Worm (Caenorhabditis elegans): ENCODE results near the gene dpy-11.

dpy-11 gene

DNA sequence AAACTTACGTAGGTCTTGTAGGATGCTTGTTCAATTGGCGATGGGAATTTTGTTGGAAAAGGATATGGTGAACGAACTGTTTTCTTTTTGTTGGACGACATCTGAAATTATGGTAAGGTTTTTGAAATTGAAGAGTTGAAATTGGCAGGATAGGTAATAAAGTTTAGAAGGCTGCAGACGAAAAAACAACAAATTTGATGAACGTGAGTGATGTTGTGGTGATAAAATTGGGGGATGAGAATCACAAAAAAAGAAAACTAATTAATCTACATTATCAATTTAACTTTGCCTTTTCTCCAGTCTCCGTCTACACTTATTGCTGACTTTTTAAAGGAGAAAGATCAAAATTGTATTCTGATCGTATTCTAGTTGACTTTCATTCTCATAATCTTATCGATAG, 21.2 kb downstream of the dpy-11 start, which contains the start of gene cpt-6:
Gene cpt-6 (minus strand): TSS at position 101 of the 400 bp plus-strand sequence.
- TF ChIP-seq tab-1 (GFP tag; IDR thresholded peaks at IDR 0.05), result no peak
- no peak for TF ChIP-seq ref-1 (GFP tag; conservative IDR thresholded peaks at IDR 0.05)
- no peak for TF ChIP-seq klf-2 (GFP tag; conservative IDR thresholded peaks at IDR 0.05)
- TF ChIP-seq med-1 (GFP tag; optimal IDR thresholded peaks at IDR 0.05; ENCODE audit: insufficient read depth), result no peak
- TF ChIP-seq ztf-23 (GFP tag; IDR thresholded peaks at IDR 0.05), result no peak
- no peak for TF ChIP-seq flt-1 (GFP tag; IDR thresholded peaks at IDR 0.05)
- no peak for TF ChIP-seq ztf-29 (GFP tag; IDR thresholded peaks at IDR 0.05)
- no peak for TF ChIP-seq cog-1 (tag; optimal IDR thresholded peaks at IDR 0.05)

DNA sequence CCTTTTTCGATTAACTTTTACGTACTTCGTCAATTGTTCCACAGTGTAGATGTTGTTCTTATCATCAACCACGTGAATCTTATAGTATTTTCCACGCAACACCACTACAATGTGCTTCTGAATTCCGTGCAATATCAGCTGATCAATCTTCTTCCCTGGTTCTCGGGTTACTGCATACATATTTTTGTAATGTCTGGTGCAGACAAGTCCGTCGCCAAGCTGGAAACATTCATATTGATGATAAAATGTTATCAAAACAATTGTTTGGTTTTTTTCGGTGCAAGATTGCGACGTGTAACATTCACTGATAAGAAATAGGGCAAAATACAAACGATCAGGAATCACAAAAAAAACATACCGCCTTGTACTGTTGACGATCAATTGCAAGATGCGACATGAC, 22.5 kb downstream of the dpy-11 start:
- no peak for TF ChIP-seq ztf-29 (GFP tag; IDR thresholded peaks at IDR 0.05)
- TF ChIP-seq ref-1 (GFP tag; conservative IDR thresholded peaks at IDR 0.05), result no peak
- TF ChIP-seq klf-2 (GFP tag; conservative IDR thresholded peaks at IDR 0.05), result no peak
- TF ChIP-seq flt-1 (GFP tag; IDR thresholded peaks at IDR 0.05), result no peak
- TF ChIP-seq med-1 (GFP tag; optimal IDR thresholded peaks at IDR 0.05; ENCODE audit: insufficient read depth), result no peak
- no peak for TF ChIP-seq T22C8.4 (GFP tag; IDR thresholded peaks at IDR 0.05)
- no peak for TF ChIP-seq ztf-23 (GFP tag; IDR thresholded peaks at IDR 0.05)
- no peak for TF ChIP-seq cog-1 (tag; optimal IDR thresholded peaks at IDR 0.05)
- TF ChIP-seq tab-1 (GFP tag; IDR thresholded peaks at IDR 0.05), result no peak

DNA sequence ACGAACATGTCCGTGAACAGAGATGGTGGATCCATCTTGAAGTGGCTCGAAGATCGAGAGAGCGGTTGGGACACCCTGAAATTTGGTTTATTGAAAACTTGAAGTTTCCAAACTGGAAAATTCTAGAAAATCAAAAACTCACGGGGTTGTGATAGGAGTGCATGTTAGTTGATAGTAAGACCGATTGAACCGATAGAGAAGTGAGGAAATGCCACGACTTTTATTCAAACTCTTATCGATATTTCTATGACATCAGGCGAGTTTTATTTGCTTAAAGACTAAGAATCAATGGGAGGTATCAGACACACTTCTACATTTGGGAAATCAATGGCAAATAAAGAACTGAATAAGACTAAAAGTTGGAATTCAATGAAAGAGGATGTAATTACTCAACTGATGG, 26.2 kb downstream of the dpy-11 start, which contains the start of gene lec-10:
Gene lec-10 (minus strand): TSS at position 272 of the 400 bp plus-strand sequence.
- TF ChIP-seq flt-1 (GFP tag; IDR thresholded peaks at IDR 0.05) (no peak), T22C8.4 (GFP tag; IDR thresholded peaks at IDR 0.05) (0 out of 2 replicates have a peak, but pooled peaks have one; percentile 12)

DNA sequence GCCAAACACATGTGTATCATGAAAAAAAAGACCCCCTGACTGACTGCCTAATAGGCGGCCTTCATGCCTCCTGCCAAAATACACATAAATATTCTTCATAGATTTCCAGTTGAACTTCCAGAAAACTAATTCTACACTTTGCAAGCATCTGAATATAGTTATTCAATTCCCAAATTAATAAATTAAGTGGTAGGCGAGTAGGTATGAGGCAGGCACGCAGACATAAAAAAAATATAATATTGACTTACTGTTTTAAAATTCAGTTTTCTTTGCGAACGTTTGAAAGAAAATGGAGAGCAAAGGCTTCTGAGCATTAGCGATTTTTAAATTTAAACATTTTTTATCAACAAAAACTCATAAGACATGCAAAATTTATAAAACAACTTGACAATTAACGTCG, 27.2 kb downstream of the dpy-11 start:
- no peak for TF ChIP-seq T22C8.4 (GFP tag; IDR thresholded peaks at IDR 0.05)
- no peak for TF ChIP-seq ztf-29 (GFP tag; IDR thresholded peaks at IDR 0.05)

DNA sequence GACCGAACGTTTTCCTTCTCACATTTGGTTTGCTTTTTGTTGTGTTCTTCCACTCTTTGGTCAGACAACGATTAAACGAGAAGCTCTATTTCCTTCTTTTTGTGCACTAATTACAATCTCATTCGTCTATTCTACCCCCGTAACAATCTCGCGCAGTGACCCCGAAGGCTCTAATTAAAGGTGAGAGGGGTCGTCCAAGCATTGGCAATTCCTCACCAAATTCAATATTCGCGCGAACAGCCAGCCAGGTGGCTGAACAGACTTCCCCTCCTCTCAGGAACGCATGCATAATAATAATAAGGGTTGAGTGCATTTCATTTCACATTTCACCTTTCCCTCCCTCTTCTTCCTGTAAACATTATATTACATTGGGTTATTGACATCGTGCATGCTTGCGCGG, 29.9 kb downstream of the dpy-11 start:
- TF ChIP-seq cog-1 (tag; optimal IDR thresholded peaks at IDR 0.05), result peak; percentile 12
- no peak for TF ChIP-seq ztf-29 (GFP tag; IDR thresholded peaks at IDR 0.05)
- TF ChIP-seq med-1 (GFP tag; optimal IDR thresholded peaks at IDR 0.05; ENCODE audit: insufficient read depth), result no peak

DNA sequence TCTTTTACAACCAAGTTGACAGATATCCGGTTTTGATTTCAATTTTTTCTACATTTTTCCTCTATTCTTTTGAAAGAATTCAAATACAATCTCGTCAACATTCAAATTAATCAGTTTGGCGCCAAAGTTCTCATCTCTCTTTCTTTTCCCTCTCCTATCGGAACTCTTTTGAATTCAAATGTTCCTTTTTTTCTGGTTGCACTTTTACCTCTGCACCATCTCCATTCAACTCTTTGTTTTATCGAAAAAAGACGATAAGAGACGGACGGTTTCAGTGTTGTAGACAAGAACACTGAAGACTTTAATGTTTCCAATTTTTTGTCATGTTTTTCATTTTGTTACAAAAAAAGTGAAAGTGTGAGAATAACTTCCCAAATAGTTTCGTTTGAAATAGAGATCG, 39.0 kb downstream of the dpy-11 start:
- TF ChIP-seq T22C8.4 (GFP tag; IDR thresholded peaks at IDR 0.05) (no peak), klf-2 (GFP tag; conservative IDR thresholded peaks at IDR 0.05) (no peak), ztf-23 (GFP tag; IDR thresholded peaks at IDR 0.05) (no peak), cog-1 (tag; optimal IDR thresholded peaks at IDR 0.05) (no peak), flt-1 (GFP tag; IDR thresholded peaks at IDR 0.05) (no peak), tab-1 (GFP tag; IDR thresholded peaks at IDR 0.05) (no peak), med-1 (GFP tag; optimal IDR thresholded peaks at IDR 0.05; ENCODE audit: insufficient read depth) (no peak), ref-1 (GFP tag; conservative IDR thresholded peaks at IDR 0.05) (no peak), ztf-29 (GFP tag; IDR thresholded peaks at IDR 0.05) (no peak)

DNA sequence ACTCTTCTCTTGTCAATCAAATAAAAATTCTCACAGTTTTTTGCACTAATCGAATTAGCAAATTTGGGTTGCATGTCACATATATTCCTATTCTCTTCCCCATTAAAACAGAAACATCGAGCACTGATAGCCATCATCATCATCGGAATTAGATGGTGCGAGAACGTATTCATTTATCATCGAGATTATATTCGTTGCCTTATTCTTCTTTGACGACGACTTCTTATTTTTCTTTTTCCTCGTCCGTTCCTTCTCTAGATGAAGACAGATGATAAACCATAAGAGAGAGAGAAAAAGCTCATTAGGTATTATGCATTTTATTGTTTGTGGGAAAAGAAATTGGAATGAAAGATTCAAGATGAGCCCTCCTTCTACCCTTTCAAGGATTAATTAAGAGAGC, 43.8 kb downstream of the dpy-11 start:
- TF ChIP-seq flt-1 (GFP tag; IDR thresholded peaks at IDR 0.05), result no peak
- TF ChIP-seq klf-2 (GFP tag; conservative IDR thresholded peaks at IDR 0.05), result no peak
- TF ChIP-seq tab-1 (GFP tag; IDR thresholded peaks at IDR 0.05), result no peak
- TF ChIP-seq ztf-29 (GFP tag; IDR thresholded peaks at IDR 0.05), result no peak
- no peak for TF ChIP-seq med-1 (GFP tag; optimal IDR thresholded peaks at IDR 0.05; ENCODE audit: insufficient read depth)
- no peak for TF ChIP-seq T22C8.4 (GFP tag; IDR thresholded peaks at IDR 0.05)
- TF ChIP-seq ref-1 (GFP tag; conservative IDR thresholded peaks at IDR 0.05), result no peak
- no peak for TF ChIP-seq ztf-23 (GFP tag; IDR thresholded peaks at IDR 0.05)
- TF ChIP-seq cog-1 (tag; optimal IDR thresholded peaks at IDR 0.05), result no peak

DNA sequence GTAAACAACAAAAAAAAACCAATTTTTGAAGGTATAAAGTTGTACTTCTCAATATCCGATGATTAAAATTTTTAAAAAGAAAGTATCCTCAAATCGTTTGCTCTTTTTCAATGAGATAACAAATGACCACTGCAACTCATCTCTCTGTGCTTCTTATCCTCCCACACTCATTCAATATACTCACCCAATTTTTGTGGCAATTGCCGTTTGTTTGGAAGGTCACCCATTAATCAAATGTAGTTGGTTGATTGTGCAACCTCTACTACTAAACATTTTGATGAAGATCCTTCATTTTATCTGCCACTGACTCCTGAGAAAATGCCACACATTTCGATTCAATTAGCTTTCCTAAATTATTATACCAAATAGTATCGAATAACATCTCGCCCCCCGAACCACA, 47.4 kb downstream of the dpy-11 start:
- TF ChIP-seq T22C8.4 (GFP tag; IDR thresholded peaks at IDR 0.05) (no peak), med-1 (GFP tag; optimal IDR thresholded peaks at IDR 0.05; ENCODE audit: insufficient read depth) (no peak), ztf-29 (GFP tag; IDR thresholded peaks at IDR 0.05) (no peak), klf-2 (GFP tag; conservative IDR thresholded peaks at IDR 0.05) (no peak), cog-1 (tag; optimal IDR thresholded peaks at IDR 0.05) (no peak), flt-1 (GFP tag; IDR thresholded peaks at IDR 0.05) (no peak), ref-1 (GFP tag; conservative IDR thresholded peaks at IDR 0.05) (no peak), ztf-23 (GFP tag; IDR thresholded peaks at IDR 0.05) (no peak)

DNA sequence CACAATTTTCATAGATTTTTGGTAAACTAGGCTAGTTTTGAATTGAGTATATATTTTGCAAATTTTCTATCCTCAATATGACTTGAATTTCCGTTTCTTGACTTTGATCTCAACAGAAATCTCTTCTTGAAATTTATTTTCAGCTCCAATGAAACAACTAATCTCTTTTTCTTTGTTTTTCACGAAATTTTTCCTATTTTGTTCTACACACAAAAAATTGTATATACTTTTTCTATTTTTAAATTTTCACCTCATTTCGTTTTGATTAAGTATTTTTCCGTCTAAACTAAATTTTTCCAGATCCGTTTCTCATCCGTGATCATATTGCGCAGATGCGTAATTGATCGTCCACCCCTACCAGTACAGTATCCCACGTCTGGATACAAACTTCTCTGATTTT, 50.3 kb downstream of the dpy-11 start, which contains the start of gene unc-83:
Gene unc-83 (plus strand): TSS at position 301 of the 400 bp plus-strand sequence.
- TF ChIP-seq ref-1 (GFP tag; conservative IDR thresholded peaks at IDR 0.05) (no peak), klf-2 (GFP tag; conservative IDR thresholded peaks at IDR 0.05) (no peak), cog-1 (tag; optimal IDR thresholded peaks at IDR 0.05) (no peak), ztf-29 (GFP tag; IDR thresholded peaks at IDR 0.05) (no peak), tab-1 (GFP tag; IDR thresholded peaks at IDR 0.05) (no peak)

DNA sequence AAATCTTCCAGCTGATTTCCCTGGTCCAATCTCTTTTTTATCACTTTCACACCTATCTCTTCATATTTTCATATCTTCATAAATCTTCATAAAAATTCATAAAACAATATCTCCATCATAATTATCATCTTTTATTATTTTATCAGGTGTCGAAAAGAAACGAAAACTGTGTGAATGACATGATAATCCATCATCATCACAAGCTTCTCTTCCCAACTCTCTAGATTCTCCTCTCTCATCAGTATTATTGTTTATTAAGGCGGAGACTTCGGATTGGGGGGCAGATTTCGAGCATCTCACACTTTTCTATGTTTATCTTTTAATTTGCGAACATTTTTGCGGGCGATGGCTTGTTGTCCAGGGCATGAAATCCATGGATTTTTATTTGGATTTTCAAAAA, 50.8 kb downstream of the dpy-11 start:
- TF ChIP-seq tab-1 (GFP tag; IDR thresholded peaks at IDR 0.05) (no peak), klf-2 (GFP tag; conservative IDR thresholded peaks at IDR 0.05) (no peak), ref-1 (GFP tag; conservative IDR thresholded peaks at IDR 0.05) (no peak), flt-1 (GFP tag; IDR thresholded peaks at IDR 0.05) (no peak), cog-1 (tag; optimal IDR thresholded peaks at IDR 0.05) (no peak), T22C8.4 (GFP tag; IDR thresholded peaks at IDR 0.05) (no peak)

DNA sequence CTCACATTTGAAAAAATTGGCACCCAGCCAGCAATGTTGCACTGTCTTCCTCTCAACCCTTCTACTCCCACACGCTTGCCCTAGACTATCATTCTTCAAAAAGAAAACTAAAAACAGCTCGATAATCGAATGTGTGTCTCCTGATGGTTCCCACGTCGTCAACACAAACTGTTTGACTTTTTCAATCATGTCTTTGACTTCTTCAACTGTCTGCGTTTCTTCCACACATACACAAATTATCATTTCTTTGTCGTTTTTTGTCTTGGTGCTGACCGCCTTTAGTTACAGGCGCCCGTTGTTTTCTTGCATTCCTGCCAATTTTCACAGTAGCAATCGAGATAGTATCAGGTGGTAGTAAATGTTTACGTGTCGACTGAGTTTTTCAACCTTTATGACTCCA, 52.4 kb downstream of the dpy-11 start:
- TF ChIP-seq ref-1 (GFP tag; conservative IDR thresholded peaks at IDR 0.05) (no peak), ztf-23 (GFP tag; IDR thresholded peaks at IDR 0.05) (no peak), klf-2 (GFP tag; conservative IDR thresholded peaks at IDR 0.05) (no peak), T22C8.4 (GFP tag; IDR thresholded peaks at IDR 0.05) (no peak), cog-1 (tag; optimal IDR thresholded peaks at IDR 0.05) (no peak), med-1 (GFP tag; optimal IDR thresholded peaks at IDR 0.05; ENCODE audit: insufficient read depth) (no peak), flt-1 (GFP tag; IDR thresholded peaks at IDR 0.05) (no peak), tab-1 (GFP tag; IDR thresholded peaks at IDR 0.05) (no peak), ztf-29 (GFP tag; IDR thresholded peaks at IDR 0.05) (no peak)
